Worm (Caenorhabditis elegans) whole organism, young adult: ENCODE results near the gene T10H4.4.
"Not testable (repeated sequence)": the region's sequence is repeated elsewhere in the genome, so short reads cannot be mapped to it uniquely, and the experiment has no call there.

Source experiments
- B0019.2 ChIP-seq: fragments of 200-800 bp; sonication (Bioruptor generic); conservative IDR thresholded peaks from 2 replicates; pipeline ENCODE4 v1.3.6; 2022; ENCODE audit warnings: missing genetic modification reagents, missing genetic modification characterization, missing compliant biosample characterization
- C17E4.6 ChIP-seq: fragments of 200-800 bp; sonication (Bioruptor generic); IDR thresholded peaks from 2 replicates; pipeline ENCODE4 v1.3.6; 2022; ENCODE audit warnings: missing genetic modification reagents, missing genetic modification characterization, missing compliant biosample characterization
- D2030.7 ChIP-seq: fragments of 200-800 bp; sonication (Bioruptor generic); IDR thresholded peaks from 2 replicates; pipeline ENCODE4 v1.3.6; 2022; ENCODE audit warnings: missing genetic modification reagents, missing genetic modification characterization, missing compliant biosample characterization
- F33H1.4 ChIP-seq: fragments of 200-800 bp; sonication (Bioruptor generic); IDR thresholded peaks from 2 replicates; pipeline ENCODE4 v1.3.6; 2022; ENCODE audit warnings: missing genetic modification reagents, missing genetic modification characterization, missing compliant biosample characterization
- F39B2.1 ChIP-seq: fragments of 200-800 bp; sonication (Bioruptor generic); IDR thresholded peaks from 2 replicates; pipeline ENCODE4 v1.3.6; 2022; ENCODE audit warnings: missing genetic modification reagents, missing genetic modification characterization, missing compliant biosample characterization
- Y53F4B.3 ChIP-seq: fragments of 200-800 bp; sonication (Bioruptor generic); IDR thresholded peaks from 2 replicates; pipeline ENCODE4 v1.3.6; 2022; ENCODE audit warnings: missing genetic modification reagents, missing genetic modification characterization, missing compliant biosample characterization
- Y53G8AR.9 ChIP-seq: fragments of 200-800 bp; sonication (Bioruptor generic); conservative IDR thresholded peaks from 2 replicates; pipeline ENCODE4 v1.3.6; 2022; ENCODE audit warnings: missing genetic modification reagents, missing genetic modification characterization, missing compliant biosample characterization
- Y56A3A.18 ChIP-seq: fragments of 200-800 bp; sonication (Bioruptor generic); IDR thresholded peaks from 2 replicates; pipeline ENCODE4 v1.3.6; 2022; ENCODE audit warnings: missing genetic modification reagents, missing genetic modification characterization, missing compliant biosample characterization
- Y67H2A.10 ChIP-seq: fragments of 200-800 bp; sonication (Bioruptor generic); conservative IDR thresholded peaks from 2 replicates; pipeline ENCODE4 v1.3.6; 2022; ENCODE audit warnings: missing genetic modification reagents, missing genetic modification characterization, missing compliant biosample characterization
- Y79H2A.3 ChIP-seq: fragments of 200-800 bp; sonication (Bioruptor generic); conservative IDR thresholded peaks from 2 replicates; pipeline ENCODE4 v1.3.6; 2022; ENCODE audit warnings: missing genetic modification reagents, missing genetic modification characterization, missing compliant biosample characterization
- Y95B8A.8 ChIP-seq: fragments of 200-800 bp; sonication (Bioruptor generic); IDR thresholded peaks from 2 replicates; pipeline ENCODE4 v1.3.6; 2022; ENCODE audit warnings: missing genetic modification reagents, missing genetic modification characterization, missing compliant biosample characterization
- ama-1 ChIP-seq, 3 experiments: fragments of 150-350 bp in 1 of 3; sonication (generic microtip) in 2 of 3; optimal IDR thresholded peaks; 2 replicates each; lab custom pipeline; 2014 to 2018; ENCODE audit warnings: missing biosample characterization in 2 of 3, missing genetic modification characterization in 2 of 3, missing genetic modification reagents in 2 of 3
- aptf-3 ChIP-seq: fragments of 200-800 bp; sonication (Bioruptor generic); IDR thresholded peaks from 2 replicates; pipeline ENCODE4 v1.3.6; 2022; ENCODE audit warnings: missing genetic modification characterization, missing compliant biosample characterization
- attf-6 ChIP-seq: fragments of 200-800 bp; sonication (Bioruptor generic); IDR thresholded peaks from 2 replicates; pipeline ENCODE4 v1.3.6; 2022; ENCODE audit warnings: missing genetic modification reagents, missing genetic modification characterization, missing compliant biosample characterization
- bed-2 ChIP-seq: fragments of 200-800 bp; sonication (Bioruptor generic); IDR thresholded peaks from 2 replicates; pipeline ENCODE4 v1.3.6; 2022; ENCODE audit warnings: missing genetic modification reagents, missing genetic modification characterization, missing compliant biosample characterization
- cebp-1 ChIP-seq, 2 experiments: fragments of 200-800 bp in 1 of 2; sonication (Bioruptor generic) in 1 of 2; sonication (generic microtip) in 1 of 2; IDR thresholded peaks in 1 of 2; optimal IDR thresholded peaks in 1 of 2; 2 replicates each; pipeline versions ENCODE4 v1.3.6 to Lab custom; 2017 to 2022; ENCODE audit warnings: missing compliant biosample characterization in 2 of 2, missing genetic modification characterization in 2 of 2, mild to moderate bottlenecking in 1 of 2, missing genetic modification reagents in 1 of 2, moderate library complexity in 1 of 2
- cebp-2 ChIP-seq: fragments of 200-800 bp; sonication (Bioruptor generic); IDR thresholded peaks from 2 replicates; pipeline ENCODE4 v1.3.6; 2022; ENCODE audit warnings: missing genetic modification characterization, missing compliant biosample characterization
- ceh-100 ChIP-seq: fragments of 200-800 bp; sonication (Bioruptor generic); IDR thresholded peaks from 2 replicates; pipeline ENCODE4 v1.3.6; 2022; ENCODE audit warnings: missing genetic modification reagents, missing genetic modification characterization, missing compliant biosample characterization
- ceh-40 ChIP-seq: fragments of 200-800 bp; sonication (Bioruptor generic); IDR thresholded peaks from 2 replicates; pipeline ENCODE4 v1.3.6; 2022; ENCODE audit warnings: missing genetic modification characterization, missing compliant biosample characterization
- ceh-58 ChIP-seq: fragments of 200-800 bp; sonication (Bioruptor generic); IDR thresholded peaks from 2 replicates; pipeline ENCODE4 v1.3.6; 2022; ENCODE audit warnings: missing genetic modification characterization, missing compliant biosample characterization
- ceh-91 ChIP-seq: fragments of 200-800 bp; sonication (Bioruptor generic); IDR thresholded peaks from 2 replicates; pipeline ENCODE4 v1.3.6; 2022; ENCODE audit warnings: missing genetic modification reagents, missing genetic modification characterization, missing compliant biosample characterization
- dox-1 ChIP-seq: fragments of 200-800 bp; sonication (Bioruptor generic); IDR thresholded peaks from 2 replicates; pipeline ENCODE4 v1.3.6; 2022; ENCODE audit warnings: missing genetic modification reagents, missing genetic modification characterization, missing compliant biosample characterization
- egrh-3 ChIP-seq: fragments of 200-800 bp; sonication (Bioruptor generic); IDR thresholded peaks from 2 replicates; pipeline ENCODE4 v1.3.6; 2022; ENCODE audit warnings: missing genetic modification reagents, missing genetic modification characterization, missing compliant biosample characterization
- ekl-4 ChIP-seq: fragments of 200-800 bp; sonication (Bioruptor generic); IDR thresholded peaks from 2 replicates; pipeline ENCODE4 v1.3.6; 2022; ENCODE audit warnings: missing genetic modification reagents, missing genetic modification characterization, missing compliant biosample characterization
- hmg-1.2 ChIP-seq: fragments of 200-800 bp; sonication (Bioruptor generic); IDR thresholded peaks from 2 replicates; pipeline ENCODE4 v1.3.6; 2022; ENCODE audit warnings: missing genetic modification reagents, missing genetic modification characterization, missing compliant biosample characterization
- hsf-1 ChIP-seq: fragments of 200-800 bp; sonication (Bioruptor generic); IDR thresholded peaks from 2 replicates; pipeline ENCODE4 v1.3.6; 2022; ENCODE audit warnings: missing genetic modification reagents, missing genetic modification characterization, missing compliant biosample characterization
- lin-26 ChIP-seq: fragments of 200-800 bp; sonication (Bioruptor generic); IDR thresholded peaks from 2 replicates; pipeline ENCODE4 v1.3.6; 2022; ENCODE audit warnings: missing genetic modification reagents, missing genetic modification characterization, missing compliant biosample characterization
- lsl-1 ChIP-seq: fragments of 200-800 bp; sonication (Bioruptor generic); optimal IDR thresholded peaks from 2 replicates; lab custom pipeline; 2018; ENCODE audit warnings: mild to moderate bottlenecking, missing genetic modification characterization, moderate library complexity, missing compliant biosample characterization
- madf-10 ChIP-seq: sonication (generic microtip); optimal IDR thresholded peaks from 2 replicates; lab custom pipeline; 2016; ENCODE audit warnings: mild to moderate bottlenecking, missing genetic modification characterization, missing compliant biosample characterization
- madf-3 ChIP-seq: fragments of 200-800 bp; sonication (Bioruptor generic); IDR thresholded peaks from 2 replicates; pipeline ENCODE4 v1.3.6; 2022; ENCODE audit warnings: missing genetic modification reagents, missing genetic modification characterization, missing compliant biosample characterization
- madf-6 ChIP-seq: fragments of 200-800 bp; sonication (Bioruptor generic); IDR thresholded peaks from 2 replicates; pipeline ENCODE4 v1.3.6; 2022; ENCODE audit warnings: missing genetic modification reagents, missing genetic modification characterization, missing compliant biosample characterization
- mel-28 ChIP-seq: sonication (generic microtip); optimal IDR thresholded peaks from 2 replicates; lab custom pipeline; 2016; ENCODE audit warnings: borderline replicate concordance, mild to moderate bottlenecking, missing genetic modification characterization, missing compliant biosample characterization
- nfyb-1 ChIP-seq: fragments of 200-800 bp; sonication (Bioruptor generic); IDR thresholded peaks from 2 replicates; pipeline ENCODE4 v1.3.6; 2022; ENCODE audit warnings: missing genetic modification reagents, missing genetic modification characterization, missing compliant biosample characterization
- pbrm-1 ChIP-seq: fragments of 200-800 bp; sonication (Bioruptor generic); IDR thresholded peaks from 2 replicates; pipeline ENCODE4 v1.3.6; 2022; ENCODE audit warnings: missing genetic modification reagents, missing genetic modification characterization, missing compliant biosample characterization
- rcor-1 ChIP-seq: fragments of 200-800 bp; sonication (Bioruptor generic); IDR thresholded peaks from 2 replicates; pipeline ENCODE4 v1.3.6; 2022; ENCODE audit warnings: missing genetic modification reagents, missing genetic modification characterization, missing compliant biosample characterization
- rpc-1 ChIP-seq, 2 experiments: fragments of 150-350 bp in 1 of 2; sonication (generic microtip) in 1 of 2; optimal IDR thresholded peaks; 2 replicates each; lab custom pipeline; 2014 to 2018; ENCODE audit warnings: missing biosample characterization in 1 of 2, missing genetic modification characterization in 1 of 2, missing genetic modification reagents in 1 of 2, missing genotype in 1 of 2
- tbp1 ChIP-seq: fragments of 200-800 bp; sonication (Bioruptor generic); optimal IDR thresholded peaks from 2 replicates; lab custom pipeline; 2018; ENCODE audit warnings: mild to moderate bottlenecking, missing genetic modification characterization, missing compliant biosample characterization
- ztf-25 ChIP-seq: fragments of 200-800 bp; sonication (Bioruptor generic); IDR thresholded peaks from 2 replicates; pipeline ENCODE4 v1.3.6; 2022; ENCODE audit warnings: missing genetic modification reagents, missing genetic modification characterization, missing compliant biosample characterization
- ztf-28 ChIP-seq: fragments of 200-800 bp; sonication (Bioruptor generic); IDR thresholded peaks from 2 replicates; pipeline ENCODE4 v1.3.6; 2022; ENCODE audit warnings: missing genetic modification reagents, missing genetic modification characterization, missing compliant biosample characterization

The T10H4.4 gene

DNA sequence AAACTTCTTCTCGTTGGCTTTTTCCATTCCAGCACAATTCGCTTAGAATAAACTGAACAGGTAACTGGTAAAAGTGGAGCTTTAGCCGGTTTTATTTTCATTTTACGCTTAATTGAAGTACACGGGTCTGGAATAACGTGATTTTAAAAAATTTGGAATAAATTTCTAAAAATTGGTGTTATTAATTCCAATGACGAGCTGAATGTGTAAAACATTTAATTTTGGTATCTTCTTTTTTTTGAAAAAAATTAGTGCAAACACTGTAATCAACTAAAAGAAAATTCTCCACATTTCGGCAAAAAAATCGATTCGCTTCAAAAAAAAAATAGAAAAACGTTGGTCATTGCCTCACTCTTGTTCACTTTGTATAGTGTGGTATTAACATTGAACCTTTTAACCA, at the start of gene T10H4.4:
T10H4.4 (minus strand) TSS at position 101 of the 400 bp plus-strand sequence.
- TF ChIP-seq pbrm-1 (no peak), ama-1 (optimal IDR thresholded peaks at IDR 0.05; lab: Kevin White, UChicago) (no peak), ama-1 (GFP tag; optimal IDR thresholded peaks at IDR 0.05; lab: Kevin White, UChicago) (no peak), madf-10 (tag; lab: Kevin White, UChicago) (no peak)

DNA sequence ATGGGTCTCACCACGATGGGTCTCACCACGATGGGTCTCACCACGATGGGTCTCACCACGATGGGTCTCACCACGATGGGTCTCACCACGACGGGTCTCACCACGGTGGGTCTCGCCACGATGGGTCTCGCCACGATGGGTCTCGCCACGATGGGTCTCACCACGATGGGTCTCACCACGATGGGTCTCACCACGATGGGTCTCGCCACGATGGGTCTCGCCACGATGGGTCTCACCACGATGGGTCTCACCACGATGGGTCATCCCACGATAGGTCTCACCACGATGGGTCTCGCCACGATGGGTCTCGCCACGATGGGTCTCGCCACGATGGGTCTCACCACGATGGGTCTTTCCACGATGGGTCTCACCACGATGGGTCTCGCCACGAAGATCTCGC, 49.7 kb upstream of the T10H4.4 start:
- TF ChIP-seq ztf-28 (0 out of 2 replicates have a peak, but pooled peaks have one; percentile 7), egrh-3 (GFP tag; lab: Robert Waterston, UW) (peak; percentile 80), F33H1.4 (GFP tag; lab: Robert Waterston, UW) (peak; percentile 68)

DNA sequence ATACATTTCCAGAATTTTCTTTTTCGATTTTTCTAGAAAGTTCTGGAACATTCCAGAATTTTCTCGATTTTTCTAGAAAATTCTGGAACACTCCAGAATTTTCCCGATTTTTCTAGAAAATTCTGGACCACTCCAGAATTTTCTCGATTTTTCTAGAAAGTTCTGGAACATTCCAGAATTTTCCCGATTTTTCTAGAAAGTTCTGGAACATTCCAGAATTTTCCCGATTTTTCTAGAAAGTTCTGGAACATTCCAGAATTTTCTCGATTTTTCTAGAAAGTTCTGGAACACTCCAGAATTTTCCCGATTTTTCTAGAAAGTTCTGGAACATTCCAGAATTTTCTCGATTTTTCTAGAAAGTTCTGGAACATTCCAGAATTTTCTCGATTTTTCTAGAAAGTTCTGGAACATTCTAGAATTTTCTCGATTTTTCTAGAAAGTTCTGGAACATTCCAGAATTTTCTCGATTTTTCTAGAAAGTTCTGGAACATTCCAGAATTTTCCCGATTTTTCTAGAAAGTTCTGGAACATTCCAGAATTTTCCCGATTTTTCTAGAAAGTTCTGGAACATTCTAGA, 48.7 kb upstream of the T10H4.4 start:
- peak; percentile 50; the same call in 1 of the 2 replicates for TF ChIP-seq B0019.2
- TF ChIP-seq madf-6, result peak; percentile 83
- peak; percentile 42; the same call in 1 of the 2 replicates for TF ChIP-seq ztf-25 (GFP tag; lab: Robert Waterston, UW)
- TF ChIP-seq lin-26 (GFP tag; lab: Robert Waterston, UW), result peak; percentile 83; the same call in 1 of the 2 replicates
- TF ChIP-seq Y79H2A.3 (GFP tag; lab: Robert Waterston, UW), result peak; percentile 88
- TF ChIP-seq cebp-1 (GFP tag; IDR thresholded peaks at IDR 0.05; lab: Robert Waterston, UW), result peak; percentile 57; the same call in 1 of the 2 replicates
- TF ChIP-seq cebp-1, rpc-1 (tag; optimal IDR thresholded peaks at IDR 0.05; lab: Kevin White, UChicago): not testable (repeated sequence)
- TF ChIP-seq C17E4.6 (GFP tag; lab: Robert Waterston, UW), result peak; percentile 39; the same call in 1 of the 2 replicates
- 0 out of 2 replicates have a peak, but pooled peaks have one; percentile 47 for TF ChIP-seq Y67H2A.10 (GFP tag; lab: Robert Waterston, UW)
- TF ChIP-seq dox-1 (GFP tag; lab: Robert Waterston, UW), result peak; percentile 99
- peak; percentile 83 for TF ChIP-seq Y56A3A.18
- 0 out of 2 replicates have a peak, but pooled peaks have one; percentile 13 for TF ChIP-seq hmg-1.2 (GFP tag; lab: Robert Waterston, UW)
- TF ChIP-seq F39B2.1 (GFP tag; lab: Robert Waterston, UW), result peak; percentile 79
- TF ChIP-seq D2030.7 (GFP tag; lab: Robert Waterston, UW), result peak; percentile 85; the same call in 1 of the 2 replicates
- TF ChIP-seq tbp1, result peak; percentile 9
- peak; percentile 95 for TF ChIP-seq ceh-40 (GFP tag; lab: Robert Waterston, UW)
- TF ChIP-seq pbrm-1, result peak; percentile 87
- TF ChIP-seq Y53F4B.3, result peak; percentile 69
- peak; percentile 87; the same call in 1 of the 2 replicates for TF ChIP-seq Y95B8A.8 (GFP tag; lab: Robert Waterston, UW)
- peak; percentile 73; the same call in 1 of the 2 replicates for TF ChIP-seq ztf-28
- peak; percentile 93 for TF ChIP-seq madf-3 (GFP tag; lab: Robert Waterston, UW)
- peak; percentile 82 for TF ChIP-seq attf-6 (GFP tag; lab: Robert Waterston, UW)
- TF ChIP-seq rpc-1 (optimal IDR thresholded peaks at IDR 0.05; lab: Kevin White, UChicago), result peak; percentile 26
- TF ChIP-seq bed-2 (GFP tag; lab: Robert Waterston, UW), result 0 out of 2 replicates have a peak, but pooled peaks have one; percentile 17
- peak; percentile 23; the same call in 1 of the 2 replicates for TF ChIP-seq F33H1.4 (GFP tag; lab: Robert Waterston, UW)
- 0 out of 2 replicates have a peak, but pooled peaks have one; percentile 22 for TF ChIP-seq cebp-2 (GFP tag; lab: Robert Waterston, UW)
- peak; percentile 77 for TF ChIP-seq ceh-100
- peak; percentile 99 for TF ChIP-seq hsf-1 (GFP tag; lab: Robert Waterston, UW)
- peak; percentile 95 for TF ChIP-seq ekl-4 (GFP tag; lab: Robert Waterston, UW)
- TF ChIP-seq lsl-1 (GFP tag; lab: Kevin White, UChicago), result peak; percentile 16
- peak; percentile 94 for TF ChIP-seq ceh-58 (GFP tag; lab: Robert Waterston, UW)
- TF ChIP-seq Y53G8AR.9 (GFP tag; lab: Robert Waterston, UW), result peak; percentile 76; the same call in 1 of the 2 replicates
- TF ChIP-seq nfyb-1 (GFP tag; lab: Robert Waterston, UW), result peak; percentile 86
- TF ChIP-seq rcor-1 (GFP tag; lab: Robert Waterston, UW), result peak; percentile 87
- TF ChIP-seq aptf-3 (GFP tag; lab: Robert Waterston, UW), result peak; percentile 88
- TF ChIP-seq ceh-91 (GFP tag; lab: Robert Waterston, UW), result 0 out of 2 replicates have a peak, but pooled peaks have one; percentile 32
- TF ChIP-seq mel-28 (tag; lab: Kevin White, UChicago), result peak; percentile 15
- peak; percentile 96 for TF ChIP-seq egrh-3 (GFP tag; lab: Robert Waterston, UW)
